Worm (Caenorhabditis elegans): ENCODE data around the gene set-2.

ce11 chrIII:4912317-4912716 lies 17.7 kb downstream of the set-2 start, which contains the start of the genes F26F4.9 and cee-1:
- no peak for TF ChIP-seq nhr-77 (tag; optimal IDR thresholded peaks at IDR 0.05)
- no peak for TF ChIP-seq snpc-4 (tag; optimal IDR thresholded peaks at IDR 0.05)
- no peak for TF ChIP-seq fkh-10 (GFP tag; optimal IDR thresholded peaks at IDR 0.05)
- no peak for TF ChIP-seq nhr-12 (tag; optimal IDR thresholded peaks at IDR 0.05)
- TF ChIP-seq egl-27 (tag; optimal IDR thresholded peaks at IDR 0.05), result no peak
- peak; percentile 63 to 69 for TF ChIP-seq lsy-2 (tag; optimal IDR thresholded peaks at IDR 0.05)
- TF ChIP-seq nhr-11 (tag; optimal IDR thresholded peaks at IDR 0.05), result no peak
- TF ChIP-seq ama-1 (optimal IDR thresholded peaks at IDR 0.05), result no peak
- peak; percentile 22 for TF ChIP-seq skn-1 (tag; optimal IDR thresholded peaks at IDR 0.05)
- TF ChIP-seq elt-2 (tag; optimal IDR thresholded peaks at IDR 0.05), result peak; percentile 44
- no peak for TF ChIP-seq ceh-8 (GFP tag; optimal IDR thresholded peaks at IDR 0.05)
- peak; percentile 40 for TF ChIP-seq blmp-1 (tag; optimal IDR thresholded peaks at IDR 0.05)
- TF ChIP-seq pag-3 (tag; optimal IDR thresholded peaks at IDR 0.05; ENCODE audit: borderline replicate concordance, insufficient read depth), result no peak

All from whole organism, L1 larva.